Worm (Caenorhabditis elegans): ENCODE measurements around the gene spp-11.

Gene spp-11

DNA sequence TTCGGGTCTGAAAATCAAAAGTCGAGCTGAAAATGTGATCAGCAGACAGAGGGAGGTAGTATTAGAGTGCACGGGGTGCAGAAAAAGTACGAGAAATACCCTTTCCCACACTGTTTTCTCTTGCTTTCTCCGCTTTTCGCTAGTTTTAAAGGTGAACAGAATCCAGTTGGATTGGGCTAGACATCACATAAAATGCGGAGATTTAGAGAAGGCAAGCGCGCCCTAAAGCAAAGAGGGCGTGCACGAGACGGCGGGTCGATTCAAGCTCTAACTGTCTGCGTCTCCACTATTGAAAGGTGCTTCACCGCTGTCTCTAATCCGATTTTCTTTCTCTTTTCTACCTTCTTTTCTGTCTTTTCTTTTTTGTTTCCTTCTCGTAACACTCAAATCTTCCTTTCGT is 37.1 kb downstream of the spp-11 start:
- TF ChIP-seq egl-27 (tag; optimal IDR thresholded peaks at IDR 0.05) (peak; percentile 56), C34F6.9 (tag; optimal IDR thresholded peaks at IDR 0.05) (peak; percentile 93), ama-1 (optimal IDR thresholded peaks at IDR 0.05) (no peak), mab-5 (tag; optimal IDR thresholded peaks at IDR 0.05) (peak; percentile 71), ceh-82 (tag; optimal IDR thresholded peaks at IDR 0.05) (no peak), lin-39 (tag; optimal IDR thresholded peaks at IDR 0.05) (no peak), fos-1 (tag; optimal IDR thresholded peaks at IDR 0.05) (peak; percentile 53), mbf-1 (tag; optimal IDR thresholded peaks at IDR 0.05) (no peak), lin-11 (tag; optimal IDR thresholded peaks at IDR 0.05) (peak; percentile 83), nhr-129 (tag; optimal IDR thresholded peaks at IDR 0.05) (peak; percentile 89), peb-1 (tag; optimal IDR thresholded peaks at IDR 0.05) (no peak), alr-1 (tag; optimal IDR thresholded peaks at IDR 0.05) (no peak), ztf-1 (GFP tag; conservative IDR thresholded peaks at IDR 0.05) (no peak), sma-3 (GFP tag; optimal IDR thresholded peaks at IDR 0.05) (peak; percentile 80), lsy-2 (tag; optimal IDR thresholded peaks at IDR 0.05) (peak; percentile 66 to 88), lin-13 (GFP tag; optimal IDR thresholded peaks at IDR 0.05) (peak; percentile 77), sma-9 (GFP tag; optimal IDR thresholded peaks at IDR 0.05) (peak; percentile 90), sma-9 (tag; optimal IDR thresholded peaks at IDR 0.05) (no peak), snpc-4 (tag; optimal IDR thresholded peaks at IDR 0.05) (peak; percentile 66), skn-1 (tag; optimal IDR thresholded peaks at IDR 0.05) (no peak), nhr-23 (tag; optimal IDR thresholded peaks at IDR 0.05) (no peak), nhr-237 (tag; optimal IDR thresholded peaks at IDR 0.05) (peak; percentile 40), nhr-12 (tag; optimal IDR thresholded peaks at IDR 0.05) (no peak), zag-1 (tag; optimal IDR thresholded peaks at IDR 0.05) (peak; percentile 56), unc-55 (GFP tag; optimal IDR thresholded peaks at IDR 0.05) (peak; percentile 91), crh-2 (tag; optimal IDR thresholded peaks at IDR 0.05) (peak; percentile 88), F13H6.1 (tag; optimal IDR thresholded peaks at IDR 0.05) (peak; percentile 88), sem-4 (tag; optimal IDR thresholded peaks at IDR 0.05) (no peak), nhr-6 (tag; optimal IDR thresholded peaks at IDR 0.05) (peak; percentile 22), mdl-1 (tag; optimal IDR thresholded peaks at IDR 0.05) (peak; percentile 91 to 94), nhr-25 (tag; optimal IDR thresholded peaks at IDR 0.05) (peak; percentile 79), gmeb-1 (tag; optimal IDR thresholded peaks at IDR 0.05) (peak; percentile 77), ztf-11 (tag; optimal IDR thresholded peaks at IDR 0.05) (no peak), R02D3.7 (tag; optimal IDR thresholded peaks at IDR 0.05) (no peak), nhr-21 (tag; optimal IDR thresholded peaks at IDR 0.05) (peak; percentile 81), unc-62 (GFP tag; optimal IDR thresholded peaks at IDR 0.05) (no peak), blmp-1 (tag; optimal IDR thresholded peaks at IDR 0.05; ENCODE audit: insufficient read depth) (peak; percentile 92), nhr-10 (tag; optimal IDR thresholded peaks at IDR 0.05) (no peak), elt-3 (tag; optimal IDR thresholded peaks at IDR 0.05) (no peak), aly-2 (tag; optimal IDR thresholded peaks at IDR 0.05) (no peak), dmd-4 (tag; optimal IDR thresholded peaks at IDR 0.05) (no peak), nhr-11 (tag; optimal IDR thresholded peaks at IDR 0.05) (no peak), elt-1 (tag; optimal IDR thresholded peaks at IDR 0.05) (no peak), unc-39 (tag; optimal IDR thresholded peaks at IDR 0.05) (no peak), ztf-4 (tag; optimal IDR thresholded peaks at IDR 0.05) (peak; percentile 60), ceh-16 (tag; optimal IDR thresholded peaks at IDR 0.05) (no peak), ZK546.5 (tag; optimal IDR thresholded peaks at IDR 0.05) (no peak), nhr-77 (tag; optimal IDR thresholded peaks at IDR 0.05) (no peak), Y55F3AM.14 (GFP tag; optimal IDR thresholded peaks at IDR 0.05) (no peak)
